Worm (Caenorhabditis elegans) whole organism, L4 larva: ENCODE measurements around the gene gcy-23.

Source experiments
- F26F4.8 ChIP-seq: fragments of 200-800 bp; sonication (Bioruptor generic); conservative IDR thresholded peaks from 2 replicates; pipeline ENCODE4 v1.3.6; 2022; ENCODE audit warnings: missing genetic modification characterization, missing compliant biosample characterization
- T20F7.1 ChIP-seq: fragments of 200-800 bp; sonication (Bioruptor generic); optimal IDR thresholded peaks from 2 replicates; lab custom pipeline; 2018; ENCODE audit warnings: mild to moderate bottlenecking, missing genetic modification characterization, missing compliant biosample characterization
- T26A8.4 ChIP-seq: fragments of 200-800 bp; sonication (Bioruptor generic); IDR thresholded peaks from 2 replicates; pipeline ENCODE4 v1.3.6; 2022; ENCODE audit warnings: missing genetic modification characterization, missing compliant biosample characterization
- Y105C5A.15 ChIP-seq: fragments of 200-800 bp; sonication (Bioruptor generic); IDR thresholded peaks from 2 replicates; pipeline ENCODE4 v1.3.6; 2022; ENCODE audit warnings: missing genetic modification characterization, missing compliant biosample characterization
- Y75B8A.6 ChIP-seq: fragments of 200-800 bp; sonication (Bioruptor generic); IDR thresholded peaks from 2 replicates; pipeline ENCODE4 v1.3.6; 2022; ENCODE audit warnings: missing genetic modification reagents, missing genetic modification characterization, missing compliant biosample characterization
- ceh-20 ChIP-seq: fragments of 200-800 bp; sonication (Bioruptor generic); IDR thresholded peaks from 2 replicates; pipeline ENCODE4 v1.3.6; 2022; ENCODE audit warnings: missing genetic modification reagents, missing genetic modification characterization, missing compliant biosample characterization
- ceh-28 ChIP-seq: fragments of 150-350 bp; optimal IDR thresholded peaks from 2 replicates; lab custom pipeline; 2014; ENCODE audit warnings: missing biosample characterization, missing genetic modification reagents, missing genetic modification characterization
- ceh-32 ChIP-seq: sonication (generic microtip); optimal IDR thresholded peaks from 2 replicates; lab custom pipeline; 2016; ENCODE audit warnings: mild to moderate bottlenecking, missing genetic modification characterization, missing compliant biosample characterization; ENCODE audit not compliant: poor library complexity
- ceh-44 ChIP-seq: fragments of 200-800 bp; sonication (Bioruptor generic); IDR thresholded peaks from 2 replicates; pipeline ENCODE4 v1.3.6; 2022; ENCODE audit warnings: missing genetic modification reagents, missing genetic modification characterization, missing compliant biosample characterization
- ctbp-1 ChIP-seq: fragments of 200-800 bp; sonication (Bioruptor generic); IDR thresholded peaks from 2 replicates; pipeline ENCODE4 v1.3.6; 2022; ENCODE audit warnings: missing genetic modification reagents, missing genetic modification characterization, missing compliant biosample characterization
- daf-16 ChIP-seq, 3 experiments: sonication (generic microtip); optimal IDR thresholded peaks; 2 replicates each; lab custom pipeline; 2016 to 2017; ENCODE audit warnings: missing genetic modification characterization in 3 of 3, missing genetic modification reagents in 3 of 3, mild to moderate bottlenecking in 2 of 3, missing compliant biosample characterization in 2 of 3, missing biosample characterization in 1 of 3, moderate library complexity in 1 of 3
- dmd-8 ChIP-seq: fragments of 200-800 bp; sonication (Bioruptor generic); IDR thresholded peaks from 2 replicates; pipeline ENCODE4 v1.3.6; 2022; ENCODE audit warnings: missing genetic modification characterization, missing compliant biosample characterization
- dve-1 ChIP-seq: sonication (generic microtip); optimal IDR thresholded peaks from 2 replicates; lab custom pipeline; 2017; ENCODE audit warnings: antibody characterized with exemption, mild to moderate bottlenecking, missing genetic modification characterization, missing compliant biosample characterization; ENCODE audit not compliant: insufficient read depth
- hlh-30 ChIP-seq: sonication (generic microtip); optimal IDR thresholded peaks from 2 replicates; lab custom pipeline; 2017; ENCODE audit warnings: antibody characterized with exemption, mild to moderate bottlenecking, missing genetic modification characterization, missing compliant biosample characterization; ENCODE audit not compliant: insufficient read depth
- lin-15B ChIP-seq: fragments of 150-350 bp; sonication (generic microtip); optimal IDR thresholded peaks from 3 replicates; lab custom pipeline; 2014; ENCODE audit warnings: missing biosample characterization, missing genetic modification characterization
- lin-39 ChIP-seq: fragments of 150-350 bp; optimal IDR thresholded peaks from 2 replicates; lab custom pipeline; 2014; ENCODE audit warnings: missing biosample characterization, missing genetic modification reagents, missing genetic modification characterization
- lir-3 ChIP-seq: sonication (generic microtip); optimal IDR thresholded peaks from 2 replicates; lab custom pipeline; 2016; ENCODE audit warnings: mild to moderate bottlenecking, missing genetic modification characterization, missing compliant biosample characterization
- mdl-1 ChIP-seq, 2 experiments: fragments of 150-350 bp in 1 of 2; sonication (generic microtip) in 1 of 2; optimal IDR thresholded peaks; 2 replicates each; lab custom pipeline; 2014 to 2017; ENCODE audit warnings: missing biosample characterization in 2 of 2, missing genetic modification characterization in 2 of 2
- nhr-28 ChIP-seq: fragments of 150-350 bp; optimal IDR thresholded peaks from 2 replicates; lab custom pipeline; 2014; ENCODE audit warnings: missing biosample characterization, missing genetic modification characterization
- nhr-77 ChIP-seq: fragments of 150-350 bp; optimal IDR thresholded peaks from 2 replicates; lab custom pipeline; 2014; ENCODE audit warnings: missing biosample characterization, missing genetic modification characterization
- php-3 ChIP-seq: fragments of 200-800 bp; sonication (Bioruptor generic); IDR thresholded peaks from 2 replicates; pipeline ENCODE4 v1.3.6; 2022; ENCODE audit warnings: missing genetic modification reagents, missing genetic modification characterization, missing compliant biosample characterization
- pqm-1 ChIP-seq: sonication (generic microtip); optimal IDR thresholded peaks from 2 replicates; lab custom pipeline; 2017; ENCODE audit warnings: missing biosample characterization, missing genetic modification characterization
- saeg-2 ChIP-seq: fragments of 200-800 bp; sonication (Bioruptor generic); IDR thresholded peaks from 2 replicates; pipeline ENCODE4 v1.3.6; 2022; ENCODE audit warnings: missing genetic modification reagents, missing genetic modification characterization, missing compliant biosample characterization
- sdz-12 ChIP-seq: fragments of 200-800 bp; sonication (Bioruptor generic); optimal IDR thresholded peaks from 2 replicates; lab custom pipeline; 2018; ENCODE audit warnings: mild to moderate bottlenecking, missing genetic modification characterization, missing compliant biosample characterization
- skn-1 ChIP-seq: fragments of 150-350 bp; optimal IDR thresholded peaks from 2 replicates; lab custom pipeline; 2014; ENCODE audit warnings: missing biosample characterization, missing genetic modification characterization
- spr-1 ChIP-seq: sonication (generic microtip); optimal IDR thresholded peaks from 2 replicates; lab custom pipeline; 2016; ENCODE audit warnings: mild to moderate bottlenecking, missing genetic modification characterization, missing compliant biosample characterization
- spr-3 ChIP-seq: fragments of 200-800 bp; sonication (Bioruptor generic); optimal IDR thresholded peaks from 2 replicates; lab custom pipeline; 2018; ENCODE audit warnings: mild to moderate bottlenecking, missing genetic modification characterization, missing compliant biosample characterization
- unc-130 ChIP-seq: sonication (generic microtip); optimal IDR thresholded peaks from 2 replicates; lab custom pipeline; 2016; ENCODE audit warnings: missing genetic modification reagents, missing genetic modification characterization, missing compliant biosample characterization
- unc-39 ChIP-seq: sonication (generic microtip); optimal IDR thresholded peaks from 2 replicates; lab custom pipeline; 2017; ENCODE audit warnings: missing biosample characterization, missing genetic modification characterization
- unc-62 ChIP-seq, 3 experiments: fragments of 150-350 bp in 1 of 3; sonication (generic microtip); optimal IDR thresholded peaks in 2 of 3; peaks in 1 of 3; 1 replicate in 1 of 3; 2 replicates in 2 of 3; lab custom pipeline; 2014 to 2017; ENCODE audit warnings: missing biosample characterization in 3 of 3, missing genetic modification characterization in 3 of 3, missing genetic modification reagents in 3 of 3, missing genotype in 1 of 3
- zfp-3 ChIP-seq: fragments of 200-800 bp; sonication (Bioruptor generic); conservative IDR thresholded peaks from 2 replicates; pipeline ENCODE4 v1.3.6; 2022; ENCODE audit warnings: missing genetic modification reagents, missing genetic modification characterization, missing compliant biosample characterization
- ztf-7 ChIP-seq: fragments of 150-350 bp; optimal IDR thresholded peaks from 2 replicates; lab custom pipeline; 2014; ENCODE audit warnings: missing biosample characterization, missing genetic modification characterization

The gcy-23 gene

ce11 chrIV:3310662-3311219, 21.6 kb upstream of the gcy-23 start (continued):
- TF ChIP-seq php-3 (GFP tag; lab: Robert Waterston, UW) (no peak), lir-3 (tag; lab: Kevin White, UChicago) (no peak), Y75B8A.6 (GFP tag; lab: Robert Waterston, UW) (no peak), daf-16 (GFP tag; optimal IDR thresholded peaks at IDR 0.05; lab: Kevin White, UChicago) (no peak), daf-16 (tag; optimal IDR thresholded peaks at IDR 0.05; lab: Kevin White, UChicago) (peak; percentile 39), pqm-1 (tag; lab: Kevin White, UChicago) (peak; percentile 78), Y105C5A.15 (GFP tag; lab: Robert Waterston, UW) (no peak), skn-1 (tag; lab: Kevin White, UChicago) (no peak), ceh-32 (tag; lab: Kevin White, UChicago) (no peak), saeg-2 (GFP tag; lab: Robert Waterston, UW) (no peak), F26F4.8 (no peak), ceh-20 (GFP tag; lab: Robert Waterston, UW) (no peak), dve-1 (peak; percentile 18), mdl-1 (tag; optimal IDR thresholded peaks at IDR 0.05; lab: Kevin White, UChicago) (no peak), unc-62 (GFP tag; optimal IDR thresholded peaks at IDR 0.05 in 1 of 2; lab: Kevin White, UChicago) (peak in 1 of 2 experiments; percentile 91), unc-62 (tag; optimal IDR thresholded peaks at IDR 0.05; lab: Kevin White, UChicago) (no peak), spr-1 (no peak), unc-130 (GFP tag; lab: Kevin White, UChicago) (no peak), ceh-44 (no peak), dmd-8 (GFP tag; lab: Robert Waterston, UW) (no peak)

ce11 chrIV:3308885-3309284, 19.7 kb upstream of the gcy-23 start:
- TF ChIP-seq ceh-20 (GFP tag; lab: Robert Waterston, UW) = no peak
- no peak for TF ChIP-seq saeg-2 (GFP tag; lab: Robert Waterston, UW)
- TF ChIP-seq lin-39 (tag; lab: Kevin White, UChicago) = no peak
- TF ChIP-seq nhr-28 = peak; percentile 9

ce11 chrIV:3307463-3307862, 18.3 kb upstream of the gcy-23 start, which contains the start of gene W08E12.9:
W08E12.9 (minus strand) TSS chrIV:3307563.
- TF ChIP-seq sdz-12 (GFP tag; lab: Kevin White, UChicago) (no peak), nhr-77 (tag; lab: Kevin White, UChicago) (no peak), Y105C5A.15 (GFP tag; lab: Robert Waterston, UW) (no peak), T26A8.4 (GFP tag; lab: Robert Waterston, UW) (no peak), ztf-7 (tag; lab: Kevin White, UChicago) (no peak), hlh-30 (tag; lab: Kevin White, UChicago) (no peak), ceh-28 (tag; lab: Kevin White, UChicago) (no peak), zfp-3 (GFP tag; lab: Robert Waterston, UW) (no peak), unc-39 (no peak), T20F7.1 (no peak), lin-15B (tag; lab: Kevin White, UChicago) (no peak), dve-1 (no peak)

ce11 chrIV:3305575-3305974, 16.4 kb upstream of the gcy-23 start, which contains the start of gene W08E12.2:
W08E12.2 (plus strand) TSS chrIV:3305875.
- no peak for TF ChIP-seq spr-3 (GFP tag; lab: Kevin White, UChicago)
- TF ChIP-seq ctbp-1 (GFP tag; lab: Robert Waterston, UW) = no peak
- peak in 1 of 2 experiments; percentile 27 for TF ChIP-seq unc-62 (GFP tag; optimal IDR thresholded peaks at IDR 0.05 in 1 of 2; lab: Kevin White, UChicago)
- TF ChIP-seq unc-62 (tag; optimal IDR thresholded peaks at IDR 0.05; lab: Kevin White, UChicago) = no peak
